Worm (Caenorhabditis elegans): ENCODE data around the gene F59E12.1.
"Not testable (repeated sequence)": the region's sequence is repeated elsewhere in the genome, so short reads cannot be mapped to it uniquely, and the experiment has no call there.

F59E12.1 gene

DNA sequence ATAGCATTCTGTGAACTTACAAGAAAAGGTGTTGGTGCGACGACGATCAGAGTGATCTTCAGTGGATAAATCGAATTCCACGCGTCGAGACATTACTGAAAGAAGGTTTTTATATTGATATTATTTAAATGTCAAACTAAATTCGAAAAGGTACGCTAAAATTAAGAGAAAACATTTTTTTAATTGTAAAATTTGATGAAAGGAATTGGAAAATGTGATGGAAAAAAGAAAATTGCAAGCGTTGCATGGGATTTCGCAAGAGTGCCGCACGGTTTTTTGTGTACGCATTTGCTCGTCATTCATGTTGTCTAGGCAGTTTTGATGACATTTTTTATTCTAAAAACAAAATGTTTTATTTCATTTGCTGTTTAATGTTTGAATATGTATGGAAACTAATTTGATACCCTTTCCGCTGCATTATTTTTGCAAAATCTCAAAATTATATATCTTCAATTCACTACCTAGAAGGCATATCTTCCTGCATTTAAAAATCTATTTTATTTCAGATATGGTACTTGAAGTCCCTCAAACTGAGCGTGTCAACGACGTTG lies 23.4 kb upstream of the F59E12.1 start, which contains the start of the genes F59E12.6 and npl-4.1:
Gene F59E12.6, minus strand, starts transcription at position 101 of the 551 bp plus-strand sequence.
Gene npl-4.1, plus strand, starts transcription at position 501 of the 551 bp plus-strand sequence.
- TF ChIP-seq tag-97, ceh-20, php-3 (GFP tag; IDR thresholded peaks at IDR 0.05): not testable (repeated sequence)

DNA sequence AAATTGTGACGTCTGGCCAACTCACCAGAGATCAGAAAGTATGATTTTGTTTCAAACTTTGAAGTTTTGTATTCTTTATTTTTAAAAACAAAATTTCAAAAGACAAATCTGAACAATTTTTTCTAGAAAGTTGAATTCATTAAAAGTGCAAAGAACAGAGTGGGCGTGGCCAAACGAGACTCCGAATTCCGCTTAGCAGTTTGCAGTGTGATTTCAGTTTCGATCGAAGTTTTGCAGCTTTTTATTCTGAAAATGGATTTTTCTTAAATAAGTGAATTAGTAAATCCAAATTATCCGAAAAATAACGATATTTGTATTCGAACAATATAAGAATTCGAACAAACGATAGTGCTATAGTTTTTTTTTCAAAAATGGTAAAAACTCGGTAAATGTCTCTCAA lies 20.9 kb upstream of the F59E12.1 start:
- TF ChIP-seq nhr-77 (tag; optimal IDR thresholded peaks at IDR 0.05) (peak; percentile 21), ceh-32 (tag; optimal IDR thresholded peaks at IDR 0.05; ENCODE audit: poor library complexity) (no peak), spr-3 (GFP tag; optimal IDR thresholded peaks at IDR 0.05) (peak; percentile 96), ces-1 (GFP tag; optimal IDR thresholded peaks at IDR 0.05) (no peak), spr-1 (tag; optimal IDR thresholded peaks at IDR 0.05) (peak; percentile 95), aha-1 (tag) (peak; percentile 87), hmg-1.1 (GFP tag; IDR thresholded peaks at IDR 0.05) (peak; percentile 43; the same call in 1 of the 2 replicates), Y48G9A.11 (GFP tag; IDR thresholded peaks at IDR 0.05) (peak; percentile 84), nhr-76 (tag; optimal IDR thresholded peaks at IDR 0.05) (no peak), Y75B8A.6 (GFP tag; IDR thresholded peaks at IDR 0.05) (no peak), snpc-4 (tag; optimal IDR thresholded peaks at IDR 0.05) (no peak), set-16 (GFP tag; IDR thresholded peaks at IDR 0.05) (no peak), mxl-2 (GFP tag; conservative IDR thresholded peaks at IDR 0.05) (no peak), T20F7.1 (GFP tag; optimal IDR thresholded peaks at IDR 0.05) (peak; percentile 92), ZK337.2 (GFP tag; IDR thresholded peaks at IDR 0.05) (no peak), ama-1 (optimal IDR thresholded peaks at IDR 0.05) (no peak), nhr-237 (tag; optimal IDR thresholded peaks at IDR 0.05) (no peak), aly-2 (tag; optimal IDR thresholded peaks at IDR 0.05) (no peak)

DNA sequence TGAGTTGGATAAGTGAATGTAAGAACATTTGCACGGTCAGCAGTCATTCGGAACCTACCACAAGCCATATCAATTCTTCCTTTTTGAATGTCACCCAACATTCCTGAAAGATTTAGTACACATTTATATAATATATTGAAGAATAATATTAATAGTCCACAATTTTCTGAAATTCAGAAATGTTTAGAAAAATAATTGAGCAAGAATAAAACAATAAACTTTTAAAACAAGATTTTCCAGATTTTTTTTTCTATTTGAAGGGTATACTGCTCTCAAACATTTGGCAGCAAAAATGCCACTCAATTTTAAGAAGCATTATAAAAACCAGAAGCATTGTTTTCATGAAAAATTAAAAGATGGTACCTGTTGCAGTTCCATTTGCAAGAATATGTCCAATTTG lies 17.5 kb upstream of the F59E12.1 start, which contains the start of gene F59E12.8:
Gene F59E12.8, minus strand, starts transcription at position 101 of the 400 bp plus-strand sequence.
- no peak for TF ChIP-seq daf-19 (GFP tag; conservative IDR thresholded peaks at IDR 0.05)
- TF ChIP-seq lsy-2 (tag; optimal IDR thresholded peaks at IDR 0.05) = no peak
- TF ChIP-seq nhr-76 (tag; optimal IDR thresholded peaks at IDR 0.05) = no peak
- TF ChIP-seq snpc-1.2 (GFP tag; IDR thresholded peaks at IDR 0.05) = no peak
- TF ChIP-seq lin-29 (GFP tag; IDR thresholded peaks at IDR 0.05) = no peak
- TF ChIP-seq lir-3 (tag; optimal IDR thresholded peaks at IDR 0.05) = no peak

DNA sequence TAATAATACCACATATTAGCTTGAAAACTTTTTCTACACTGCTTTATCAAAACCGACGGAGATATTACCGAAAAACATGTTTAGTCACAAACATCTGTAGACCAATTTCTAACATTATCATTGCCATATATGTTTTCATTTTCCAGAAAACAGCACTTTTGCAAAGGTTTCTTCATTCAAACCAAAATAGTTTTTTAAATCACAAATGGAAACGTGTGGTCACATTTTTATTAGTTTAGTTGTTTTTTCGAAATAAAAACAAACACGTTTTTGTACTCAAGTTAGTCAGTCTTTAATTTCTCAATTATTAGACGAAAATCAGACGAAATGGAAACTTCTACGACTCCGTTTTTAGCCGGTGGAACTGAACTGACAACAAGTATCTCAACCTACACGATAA lies 16.3 kb upstream of the F59E12.1 start, which contains the start of gene F59E12.3:
Gene F59E12.3, plus strand, starts transcription at position 301 of the 400 bp plus-strand sequence.
- TF ChIP-seq lin-29 (GFP tag; IDR thresholded peaks at IDR 0.05) (no peak), spr-1 (tag; optimal IDR thresholded peaks at IDR 0.05) (no peak), cey-2 (tag; optimal IDR thresholded peaks at IDR 0.05; ENCODE audit: borderline replicate concordance, insufficient read depth) (no peak), ZK337.2 (GFP tag; IDR thresholded peaks at IDR 0.05) (no peak)

DNA sequence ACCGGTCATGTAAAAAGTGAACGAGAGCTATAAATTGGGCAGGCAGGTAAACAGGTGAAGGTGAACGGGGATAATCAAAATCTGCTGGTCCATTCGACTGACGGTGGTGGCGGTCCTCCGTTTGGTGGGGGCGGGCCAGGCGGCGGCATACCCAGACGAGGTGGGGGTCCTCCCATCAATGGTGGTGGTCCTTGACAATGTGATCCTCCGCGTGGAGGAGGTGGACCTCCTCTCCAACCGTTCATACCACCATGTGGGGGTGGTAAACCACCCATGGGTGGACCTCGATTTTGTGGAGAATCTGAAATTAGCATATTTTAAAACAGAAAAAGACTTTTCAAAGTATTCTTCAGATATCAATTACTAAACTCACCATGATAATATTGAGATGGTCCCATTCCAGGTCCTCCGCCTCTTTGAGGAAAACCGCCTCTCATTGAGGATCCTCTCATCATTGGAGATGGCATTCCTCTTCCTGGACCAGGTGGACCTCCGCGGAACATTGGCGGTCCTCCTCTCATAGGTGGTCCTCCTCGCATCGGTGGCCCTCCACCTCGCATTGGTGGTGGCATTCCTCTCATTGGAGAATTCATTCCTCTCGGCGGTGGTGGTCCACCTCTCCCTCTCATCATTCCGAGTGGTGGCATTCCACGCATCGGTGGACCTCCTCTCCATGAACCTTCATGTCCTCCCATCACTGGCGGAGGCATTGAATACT lies 13.8 kb upstream of the F59E12.1 start:
- no peak for TF ChIP-seq ctbp-1 (GFP tag; IDR thresholded peaks at IDR 0.05)
- peak; percentile 69; the same call in 1 of the 2 replicates for TF ChIP-seq set-16 (GFP tag; IDR thresholded peaks at IDR 0.05)

DNA sequence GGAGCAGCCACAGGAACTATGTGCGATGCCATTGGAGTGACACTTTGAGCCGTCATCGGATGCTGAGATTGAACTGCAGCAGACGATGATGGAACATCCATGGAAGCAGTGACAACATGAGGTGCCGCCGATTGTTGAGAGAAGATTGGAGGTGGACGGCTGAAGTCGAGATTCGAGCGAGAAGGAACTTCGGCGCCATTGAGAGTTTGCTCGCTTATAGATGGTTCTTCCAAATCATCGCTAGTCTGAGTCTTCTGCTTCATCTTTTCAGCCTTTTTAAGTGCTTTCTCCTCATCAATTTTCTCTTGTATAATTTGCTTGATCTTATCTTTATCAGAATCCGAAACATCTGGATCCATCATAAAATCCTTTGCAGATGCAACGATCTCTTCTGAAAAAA lies 12.2 kb upstream of the F59E12.1 start:
- TF ChIP-seq sdz-12 (GFP tag; optimal IDR thresholded peaks at IDR 0.05) (no peak), F49E8.2 (tag; optimal IDR thresholded peaks at IDR 0.05; ENCODE audit: borderline replicate concordance) (no peak), lin-15B (tag; optimal IDR thresholded peaks at IDR 0.05) (no peak), ZK546.5 (tag; optimal IDR thresholded peaks at IDR 0.05) (no peak), set-16 (GFP tag; IDR thresholded peaks at IDR 0.05) (0 out of 2 replicates have a peak, but pooled peaks have one; percentile 16), nhr-6 (tag; optimal IDR thresholded peaks at IDR 0.05) (no peak), aha-1 (tag) (peak; percentile 95)
